Worm (Caenorhabditis elegans): ENCODE data around the gene nadk-2.

DNA sequence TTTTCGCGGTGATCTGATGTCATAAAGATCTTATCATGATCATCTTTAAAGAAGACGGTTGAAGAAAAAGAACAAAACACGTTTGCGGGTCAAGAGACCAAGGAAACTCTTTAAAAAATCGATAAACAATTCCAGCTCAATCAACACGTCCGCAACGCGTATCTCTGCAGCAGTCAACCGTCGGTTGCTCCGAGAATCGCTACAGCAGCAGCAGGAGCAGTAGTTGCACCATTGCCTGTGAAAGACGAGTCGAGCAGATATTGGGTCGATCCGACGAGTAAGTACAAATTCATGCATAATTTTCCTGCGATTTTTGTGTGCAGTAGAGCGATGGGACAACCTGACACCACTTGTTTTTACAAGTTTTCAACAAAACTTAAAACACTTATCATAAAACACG, 5.2 kb downstream of the nadk-2 start:
- TF ChIP-seq fkh-6 (tag; optimal IDR thresholded peaks at IDR 0.05) (no peak), ceh-18 (tag; optimal IDR thresholded peaks at IDR 0.05) (no peak), dve-1 (tag; optimal IDR thresholded peaks at IDR 0.05) (no peak), elt-2 (tag; optimal IDR thresholded peaks at IDR 0.05) (no peak), ets-4 (tag; optimal IDR thresholded peaks at IDR 0.05) (no peak), rnt-1 (tag; optimal IDR thresholded peaks at IDR 0.05) (no peak), K09A11.1 (tag; optimal IDR thresholded peaks at IDR 0.05; ENCODE audit: insufficient read depth) (no peak), hlh-13 (GFP tag; optimal IDR thresholded peaks at IDR 0.05) (no peak), tbx-2 (tag; optimal IDR thresholded peaks at IDR 0.05) (no peak), mec-3 (tag; optimal IDR thresholded peaks at IDR 0.05; ENCODE audit: borderline replicate concordance) (no peak), pros-1 (tag; optimal IDR thresholded peaks at IDR 0.05) (no peak)
